Worm (Caenorhabditis elegans) whole organism, L4 larva: Measurements from ENCODE around the gene ins-17.

Experiments used
- F10B5.3 ChIP-seq: sonication (generic microtip); optimal IDR thresholded peaks from 2 replicates; lab custom pipeline; 2016; ENCODE audit warnings: mild to moderate bottlenecking, missing genetic modification characterization, missing compliant biosample characterization
- F26F4.8 ChIP-seq: fragments of 200-800 bp; sonication (Bioruptor generic); conservative IDR thresholded peaks from 2 replicates; pipeline ENCODE4 v1.3.6; 2022; ENCODE audit warnings: missing genetic modification characterization, missing compliant biosample characterization
- F49E8.2 ChIP-seq: sonication (generic microtip); optimal IDR thresholded peaks from 2 replicates; lab custom pipeline; 2016; ENCODE audit warnings: missing compliant biosample characterization, mild to moderate bottlenecking, missing genetic modification characterization, borderline replicate concordance
- Y48G9A.11 ChIP-seq: fragments of 200-800 bp; sonication (Bioruptor generic); IDR thresholded peaks from 2 replicates; pipeline ENCODE4 v1.3.6; 2022; ENCODE audit warnings: missing genetic modification reagents, missing genetic modification characterization, missing compliant biosample characterization
- aly-2 ChIP-seq: sonication (generic microtip); optimal IDR thresholded peaks from 2 replicates; lab custom pipeline; 2018; ENCODE audit warnings: missing biosample characterization, missing genetic modification characterization
- arid-1 ChIP-seq: fragments of 200-800 bp; sonication (Bioruptor generic); conservative IDR thresholded peaks from 2 replicates; pipeline ENCODE4 v1.3.6; 2022; ENCODE audit warnings: missing genetic modification reagents, missing genetic modification characterization, missing compliant biosample characterization
- ceh-20 ChIP-seq: fragments of 200-800 bp; sonication (Bioruptor generic); IDR thresholded peaks from 2 replicates; pipeline ENCODE4 v1.3.6; 2022; ENCODE audit warnings: missing genetic modification reagents, missing genetic modification characterization, missing compliant biosample characterization
- ceh-44 ChIP-seq: fragments of 200-800 bp; sonication (Bioruptor generic); IDR thresholded peaks from 2 replicates; pipeline ENCODE4 v1.3.6; 2022; ENCODE audit warnings: missing genetic modification reagents, missing genetic modification characterization, missing compliant biosample characterization
- daf-16 ChIP-seq, 3 experiments: sonication (generic microtip); optimal IDR thresholded peaks; 2 replicates each; lab custom pipeline; 2016 to 2017; ENCODE audit warnings: missing genetic modification characterization in 3 of 3, missing genetic modification reagents in 3 of 3, mild to moderate bottlenecking in 2 of 3, missing compliant biosample characterization in 2 of 3, missing biosample characterization in 1 of 3, moderate library complexity in 1 of 3
- dmd-8 ChIP-seq: fragments of 200-800 bp; sonication (Bioruptor generic); IDR thresholded peaks from 2 replicates; pipeline ENCODE4 v1.3.6; 2022; ENCODE audit warnings: missing genetic modification characterization, missing compliant biosample characterization
- egl-43 ChIP-seq: fragments of 200-800 bp; sonication (Bioruptor generic); IDR thresholded peaks from 2 replicates; pipeline ENCODE4 v1.3.6; 2022; ENCODE audit warnings: missing genetic modification reagents, missing genetic modification characterization, missing compliant biosample characterization
- fos-1 ChIP-seq: fragments of 150-350 bp; optimal IDR thresholded peaks from 2 replicates; lab custom pipeline; 2014; ENCODE audit warnings: missing biosample characterization, missing genetic modification characterization
- hlh-11 ChIP-seq: fragments of 200-800 bp; sonication (Bioruptor generic); optimal IDR thresholded peaks from 2 replicates; lab custom pipeline; 2018; ENCODE audit warnings: mild to moderate bottlenecking, missing genetic modification characterization, missing compliant biosample characterization
- jun-1 ChIP-seq: fragments of 150-350 bp; optimal IDR thresholded peaks from 2 replicates; lab custom pipeline; 2014; ENCODE audit warnings: missing biosample characterization, missing genetic modification reagents, missing genetic modification characterization
- lin-13 ChIP-seq: fragments of 150-350 bp; optimal IDR thresholded peaks from 2 replicates; lab custom pipeline; 2014; ENCODE audit warnings: missing biosample characterization, missing genetic modification reagents, missing genetic modification characterization
- lin-38 ChIP-seq: fragments of 200-800 bp; sonication (Bioruptor generic); IDR thresholded peaks from 2 replicates; pipeline ENCODE4 v1.3.6; 2022; ENCODE audit warnings: missing genetic modification reagents, missing genetic modification characterization, missing compliant biosample characterization
- lsy-2 ChIP-seq, 2 experiments: fragments of 150-350 bp in 1 of 2; sonication (generic microtip) in 1 of 2; optimal IDR thresholded peaks; 2 replicates each; lab custom pipeline; 2014 to 2017; ENCODE audit warnings: missing biosample characterization in 2 of 2, missing genetic modification characterization in 2 of 2
- madf-5 ChIP-seq, 2 experiments: fragments of 200-800 bp; sonication (Bioruptor generic); IDR thresholded peaks; 2 replicates each; pipeline ENCODE4 v1.3.6; 2022; ENCODE audit warnings: missing compliant biosample characterization in 2 of 2, missing genetic modification characterization in 2 of 2
- mdl-1 ChIP-seq, 2 experiments: fragments of 150-350 bp in 1 of 2; sonication (generic microtip) in 1 of 2; optimal IDR thresholded peaks; 2 replicates each; lab custom pipeline; 2014 to 2017; ENCODE audit warnings: missing biosample characterization in 2 of 2, missing genetic modification characterization in 2 of 2
- mxl-2 ChIP-seq: fragments of 200-800 bp; sonication (Bioruptor generic); conservative IDR thresholded peaks from 2 replicates; pipeline ENCODE4 v1.3.6; 2022; ENCODE audit warnings: missing genetic modification reagents, missing genetic modification characterization, missing compliant biosample characterization
- mxl-3 ChIP-seq: fragments of 200-800 bp; sonication (Bioruptor generic); optimal IDR thresholded peaks from 2 replicates; lab custom pipeline; 2018; ENCODE audit warnings: mild to moderate bottlenecking, missing genetic modification characterization, missing compliant biosample characterization
- nhr-11 ChIP-seq: fragments of 150-350 bp; optimal IDR thresholded peaks from 2 replicates; lab custom pipeline; 2014; ENCODE audit warnings: missing biosample characterization, missing genetic modification characterization
- nhr-237 ChIP-seq: sonication (generic microtip); optimal IDR thresholded peaks from 2 replicates; lab custom pipeline; 2017; ENCODE audit warnings: missing biosample characterization, missing genetic modification characterization
- nhr-48 ChIP-seq: sonication (generic microtip); optimal IDR thresholded peaks from 2 replicates; lab custom pipeline; 2016; ENCODE audit warnings: mild to moderate bottlenecking, missing genetic modification characterization, missing compliant biosample characterization
- nhr-77 ChIP-seq: fragments of 150-350 bp; optimal IDR thresholded peaks from 2 replicates; lab custom pipeline; 2014; ENCODE audit warnings: missing biosample characterization, missing genetic modification characterization
- pha-4 ChIP-seq, 2 experiments: fragments of 150-350 bp in 1 of 2; fragments of 200-800 bp in 1 of 2; sonication (Bioruptor generic) in 1 of 2; IDR thresholded peaks in 1 of 2; optimal IDR thresholded peaks in 1 of 2; 2 replicates each; pipeline versions ENCODE4 v1.3.6 to Lab custom; 2014 to 2022; ENCODE audit warnings: missing genetic modification characterization in 2 of 2, missing genetic modification reagents in 2 of 2, missing biosample characterization in 1 of 2, missing compliant biosample characterization in 1 of 2
- pqm-1 ChIP-seq: sonication (generic microtip); optimal IDR thresholded peaks from 2 replicates; lab custom pipeline; 2017; ENCODE audit warnings: missing biosample characterization, missing genetic modification characterization
- snpc-1.2 ChIP-seq: fragments of 200-800 bp; sonication (Bioruptor generic); IDR thresholded peaks from 2 replicates; pipeline ENCODE4 v1.3.6; 2022; ENCODE audit warnings: missing genetic modification reagents, missing genetic modification characterization, missing compliant biosample characterization
- tra-1 ChIP-seq: fragments of 200-800 bp; sonication (Bioruptor generic); IDR thresholded peaks from 2 replicates; pipeline ENCODE4 v1.3.6; 2022; ENCODE audit warnings: missing genetic modification reagents, missing genetic modification characterization, missing compliant biosample characterization
- unc-130 ChIP-seq: sonication (generic microtip); optimal IDR thresholded peaks from 2 replicates; lab custom pipeline; 2016; ENCODE audit warnings: missing genetic modification reagents, missing genetic modification characterization, missing compliant biosample characterization
- zfp-3 ChIP-seq: fragments of 200-800 bp; sonication (Bioruptor generic); conservative IDR thresholded peaks from 2 replicates; pipeline ENCODE4 v1.3.6; 2022; ENCODE audit warnings: missing genetic modification reagents, missing genetic modification characterization, missing compliant biosample characterization

ins-17 gene

DNA sequence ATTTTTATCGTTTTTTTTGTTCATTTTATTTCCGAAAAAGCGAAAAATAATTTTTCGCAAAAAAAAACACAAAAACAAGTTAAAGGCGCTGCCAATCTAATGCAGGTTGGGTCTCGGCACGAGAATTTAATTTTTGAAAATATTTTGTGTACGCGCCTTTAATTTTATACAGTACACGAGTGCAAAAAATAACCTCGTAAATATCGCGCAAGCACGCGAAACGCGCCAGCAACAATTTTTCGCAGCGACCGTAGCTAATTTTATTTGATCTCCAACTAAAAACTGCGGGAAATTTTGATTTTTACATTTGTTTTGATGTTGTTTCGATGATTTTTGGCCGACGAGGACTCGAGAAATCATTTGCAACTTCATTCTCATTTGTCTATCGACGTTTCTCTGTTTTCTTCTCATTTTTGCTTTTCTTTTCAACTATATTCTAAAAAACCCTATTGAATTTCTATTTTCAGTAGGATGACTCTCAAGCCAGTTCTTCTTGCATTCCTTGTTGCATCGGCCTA is 11.6 kb upstream of the ins-17 start, which contains the start of gene cpg-1:
TSS of gene cpg-1 (plus strand) at position 468 of the 518 bp plus-strand sequence.
- peak; percentile 92 for TF ChIP-seq Y48G9A.11 (GFP tag; lab: Robert Waterston, UW)
- peak; percentile 90 for TF ChIP-seq snpc-1.2 (GFP tag; lab: Robert Waterston, UW)
- TF ChIP-seq egl-43 (GFP tag; lab: Robert Waterston, UW) = no peak
- no peak for TF ChIP-seq mxl-2 (GFP tag; lab: Robert Waterston, UW)
- peak; percentile 60; the same call in 1 of the 2 replicates for TF ChIP-seq ceh-44 (GFP tag; lab: Robert Waterston, UW)
- peak; percentile 43 for TF ChIP-seq lin-13 (GFP tag; lab: Kevin White, UChicago)
- no peak for TF ChIP-seq nhr-77
- peak in 1 of 2 experiments; percentile 64 for TF ChIP-seq lsy-2 (tag; optimal IDR thresholded peaks at IDR 0.05; lab: Kevin White, UChicago)
- TF ChIP-seq madf-5 (GFP tag; IDR thresholded peaks at IDR 0.05; lab: Robert Waterston, UW) = no peak
- peak; percentile 98 for TF ChIP-seq F49E8.2
- peak; percentile 88 for TF ChIP-seq lin-38 (GFP tag; lab: Robert Waterston, UW)
- TF ChIP-seq arid-1 = peak; percentile 71; the same call in 1 of the 2 replicates
- peak; percentile 98 for TF ChIP-seq unc-130

DNA sequence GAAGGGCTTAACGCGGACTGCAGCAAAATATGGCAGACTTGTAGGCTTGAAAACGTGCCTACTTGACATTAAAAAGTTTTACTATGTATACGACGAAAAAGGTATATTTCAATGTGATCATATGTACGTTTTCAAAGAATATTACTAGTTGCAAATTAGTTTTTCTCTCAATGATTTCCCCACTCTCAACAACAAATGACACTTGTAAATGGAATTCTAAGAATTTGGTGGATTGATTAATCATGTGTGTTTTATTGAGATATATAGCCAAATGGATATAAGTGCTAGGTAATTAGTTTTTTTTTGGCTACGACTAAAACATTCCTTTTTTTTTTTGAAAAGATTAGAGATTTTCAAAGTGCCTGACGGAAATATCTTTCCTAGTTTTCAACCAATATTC is 9.9 kb upstream of the ins-17 start:
- no peak for TF ChIP-seq hlh-11
- TF ChIP-seq nhr-11 (tag; lab: Kevin White, UChicago) = peak; percentile 75
- TF ChIP-seq lsy-2 (tag; optimal IDR thresholded peaks at IDR 0.05; lab: Kevin White, UChicago) = peak in 1 of 2 experiments; percentile 23

DNA sequence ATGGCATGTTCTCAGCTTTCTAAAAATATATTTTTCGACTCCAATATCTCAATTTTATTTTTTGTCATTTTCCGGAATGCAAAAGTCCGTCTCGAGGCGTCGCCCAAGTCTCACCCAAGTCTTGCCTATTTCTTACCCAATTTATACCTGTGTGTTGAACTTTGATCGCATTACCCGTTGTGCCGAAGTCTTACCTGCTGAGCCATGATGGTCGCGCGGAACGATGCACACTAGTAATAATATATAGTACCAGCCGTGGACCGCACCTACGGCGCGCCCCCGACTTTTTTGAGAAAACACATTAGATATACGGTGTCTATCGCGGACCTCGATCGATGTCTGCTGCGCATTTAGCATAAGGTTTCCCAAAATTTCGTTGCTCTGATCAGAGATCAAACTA is 7.0 kb upstream of the ins-17 start:
- TF ChIP-seq arid-1 = peak; percentile 51; the same call in 1 of the 2 replicates
- peak; percentile 78; the same call in 1 of the 2 replicates for TF ChIP-seq F26F4.8 (GFP tag; lab: Robert Waterston, UW)
- 0 out of 2 replicates have a peak, but pooled peaks have one; percentile 32 for TF ChIP-seq tra-1 (GFP tag; lab: Robert Waterston, UW)
- 0 out of 2 replicates have a peak, but pooled peaks have one; percentile 71 for TF ChIP-seq dmd-8
- TF ChIP-seq, all 104 proteins: peak for 4; not testable (repeated sequence) for 100

DNA sequence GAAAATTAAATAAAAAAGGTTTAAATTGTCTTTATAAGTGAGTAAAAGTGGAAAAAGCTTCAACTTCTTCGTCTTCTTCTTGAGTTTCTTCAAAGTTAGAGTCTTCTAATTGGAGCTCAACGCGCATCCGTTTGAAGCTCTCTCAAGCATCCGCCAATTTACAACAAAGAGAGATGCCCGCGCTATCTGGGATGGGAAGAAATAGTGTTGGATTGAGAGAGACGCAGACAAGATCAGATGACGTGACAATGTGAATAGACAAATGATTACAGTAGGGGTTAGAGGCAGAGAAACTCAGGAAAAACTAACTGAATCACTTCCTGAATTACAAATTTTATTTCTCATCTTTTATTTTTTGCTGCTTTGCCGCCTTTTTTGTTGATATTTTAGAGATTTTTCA is 5.6 kb upstream of the ins-17 start:
- TF ChIP-seq ceh-20 (GFP tag; lab: Robert Waterston, UW) = no peak
- no peak for TF ChIP-seq mdl-1 (tag; optimal IDR thresholded peaks at IDR 0.05; lab: Kevin White, UChicago)
- peak in 1 of 2 experiments; percentile 17 for TF ChIP-seq lsy-2 (tag; optimal IDR thresholded peaks at IDR 0.05; lab: Kevin White, UChicago)
- TF ChIP-seq mxl-3 (GFP tag; lab: Kevin White, UChicago) = no peak

DNA sequence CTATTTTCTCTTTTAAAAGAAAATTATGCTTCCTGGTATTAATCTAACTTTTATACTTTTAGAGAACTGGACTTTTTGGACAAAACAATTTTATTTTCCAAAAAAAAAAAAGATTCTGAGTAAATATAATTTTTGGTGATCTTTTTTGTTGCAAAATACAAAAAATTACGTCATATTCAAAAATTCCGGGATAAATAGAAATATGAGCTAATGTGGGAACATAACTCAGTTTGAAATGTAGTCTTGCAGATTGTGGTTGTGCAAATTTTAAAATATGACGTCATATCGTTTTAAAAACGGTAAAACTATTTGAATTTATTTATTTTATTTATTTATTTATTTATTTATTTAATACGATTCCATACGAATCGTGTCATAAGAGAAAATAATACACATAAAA is 4.4 kb upstream of the ins-17 start:
- TF ChIP-seq nhr-48 (no peak), F10B5.3 (no peak), F49E8.2 (no peak), aly-2 (tag; lab: Kevin White, UChicago) (no peak), jun-1 (tag; lab: Kevin White, UChicago) (no peak), nhr-237 (tag; lab: Kevin White, UChicago) (no peak), daf-16 (GFP tag; optimal IDR thresholded peaks at IDR 0.05; lab: Kevin White, UChicago) (no peak), daf-16 (tag; optimal IDR thresholded peaks at IDR 0.05; lab: Kevin White, UChicago) (no peak), fos-1 (tag; lab: Kevin White, UChicago) (no peak)

DNA sequence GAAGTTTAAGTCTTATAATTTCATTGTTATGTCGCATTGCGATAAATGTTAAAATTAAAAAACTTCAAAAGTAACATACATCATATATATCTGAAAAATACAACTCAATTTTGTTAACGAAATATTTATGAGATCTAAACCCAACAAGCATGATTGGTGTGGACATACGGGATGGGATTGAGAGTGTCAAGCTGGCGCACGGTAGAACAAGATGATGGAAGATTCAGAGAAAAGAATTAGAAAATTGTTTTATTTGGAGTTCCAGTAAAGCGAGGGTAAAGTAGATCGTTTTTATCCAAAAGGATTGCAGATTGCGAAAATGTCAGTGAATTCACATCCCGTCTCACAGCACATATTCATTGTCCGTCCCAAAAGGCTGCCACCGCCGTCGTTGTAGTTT is 566 bp downstream of the ins-17 start:
- TF ChIP-seq tra-1 (GFP tag; lab: Robert Waterston, UW) = 0 out of 2 replicates have a peak, but pooled peaks have one; percentile 33
- peak; percentile 57 for TF ChIP-seq lin-38 (GFP tag; lab: Robert Waterston, UW)
- peak; percentile 7 for TF ChIP-seq unc-130
- no peak for TF ChIP-seq zfp-3 (GFP tag; lab: Robert Waterston, UW)
- TF ChIP-seq arid-1 = no peak
- 0 out of 4 replicates have a peak, but pooled peaks of 1 of the 2 experiments have one; percentile 21 for TF ChIP-seq madf-5 (GFP tag; IDR thresholded peaks at IDR 0.05; lab: Robert Waterston, UW)
- TF ChIP-seq F49E8.2 = peak; percentile 71
- TF ChIP-seq snpc-1.2 (GFP tag; lab: Robert Waterston, UW) = peak; percentile 49; the same call in 1 of the 2 replicates
- TF ChIP-seq pha-4 (GFP tag; IDR thresholded peaks at IDR 0.05; lab: Robert Waterston, UW) = 0 out of 2 replicates have a peak, but pooled peaks have one; percentile 32
- TF ChIP-seq pha-4 (tag; optimal IDR thresholded peaks at IDR 0.05; lab: Kevin White, UChicago) = no peak
- peak; percentile 53; the same call in 1 of the 2 replicates for TF ChIP-seq Y48G9A.11 (GFP tag; lab: Robert Waterston, UW)
- TF ChIP-seq pqm-1 (tag; lab: Kevin White, UChicago) = no peak
